Fruit fly (Drosophila melanogaster) whole organism, embryonic: ENCODE measurements around the gene BckdhA.

Experiments
- CG10267 ChIP-seq: fragments of 200-800 bp; sonication (Bioruptor generic); optimal IDR thresholded peaks from 2 replicates; lab custom pipeline; 2018; ENCODE audit warnings: missing biosample characterization, mild to moderate bottlenecking, missing genetic modification characterization, moderate library complexity
- CG11085 ChIP-seq: fragments of 200-800 bp; sonication (Bioruptor generic); IDR thresholded peaks from 2 replicates; pipeline ENCODE4 v1.3.6; 2022; ENCODE audit warnings: missing biosample characterization, missing genetic modification characterization
- CG13287 ChIP-seq: fragments of 200-800 bp; sonication (Bioruptor generic); IDR thresholded peaks from 2 replicates; pipeline ENCODE4 v1.3.6; 2022; ENCODE audit warnings: missing biosample characterization, missing genetic modification characterization; ENCODE audit not compliant: partially characterized antibody
- CG13775 ChIP-seq: fragments of 200-800 bp; sonication (Bioruptor generic); optimal IDR thresholded peaks from 3 replicates; lab custom pipeline; 2017; ENCODE audit warnings: missing biosample characterization, mild to moderate bottlenecking, missing genetic modification characterization
- CG14014 ChIP-seq: fragments of 200-800 bp; sonication (Bioruptor generic); IDR thresholded peaks from 2 replicates; pipeline ENCODE4 v1.3.6; 2022; ENCODE audit warnings: missing biosample characterization, missing genetic modification characterization
- CG15073 ChIP-seq: fragments of 200-800 bp; sonication (Bioruptor generic); optimal IDR thresholded peaks from 2 replicates; lab custom pipeline; 2016; ENCODE audit warnings: missing biosample characterization, missing genetic modification characterization
- CG16863 ChIP-seq: fragments of 200-800 bp; sonication (Bioruptor generic); optimal IDR thresholded peaks from 3 replicates; lab custom pipeline; 2016; ENCODE audit warnings: missing biosample characterization, missing genetic modification characterization
- CG2116 ChIP-seq: fragments of 200-800 bp; sonication (Bioruptor generic); optimal IDR thresholded peaks from 3 replicates; lab custom pipeline; 2018; ENCODE audit warnings: missing biosample characterization, mild to moderate bottlenecking, missing genetic modification characterization
- CG2120 ChIP-seq: fragments of 200-800 bp; sonication (Bioruptor generic); optimal IDR thresholded peaks from 3 replicates; lab custom pipeline; 2016; ENCODE audit warnings: missing biosample characterization, missing genetic modification characterization
- CG2678 ChIP-seq: fragments of 200-800 bp; sonication (Bioruptor generic); optimal IDR thresholded peaks from 3 replicates; lab custom pipeline; 2019; ENCODE audit warnings: missing biosample characterization, mild to moderate bottlenecking, missing genetic modification characterization, moderate library complexity
- CG2712 ChIP-seq: fragments of 200-800 bp; optimal IDR thresholded peaks from 3 replicates; lab custom pipeline; 2019; ENCODE audit warnings: missing biosample characterization, mild to moderate bottlenecking, missing genetic modification characterization, moderate library complexity
- CG30020 ChIP-seq: fragments of 200-800 bp; optimal IDR thresholded peaks from 2 replicates; lab custom pipeline; 2019; ENCODE audit warnings: missing biosample characterization, mild to moderate bottlenecking, missing genetic modification characterization, moderate library complexity
- CG30403 ChIP-seq: fragments of 200-800 bp; sonication (Bioruptor generic); optimal IDR thresholded peaks from 3 replicates; lab custom pipeline; 2016; ENCODE audit warnings: missing biosample characterization, missing genetic modification characterization
- CG32532 ChIP-seq: fragments of 200-800 bp; sonication (Bioruptor generic); IDR thresholded peaks from 2 replicates; pipeline ENCODE4 v1.3.6; 2022; ENCODE audit warnings: missing biosample characterization, missing genetic modification characterization
- CG4617 ChIP-seq: fragments of 200-800 bp; sonication (Bioruptor generic); optimal IDR thresholded peaks from 3 replicates; lab custom pipeline; 2016; ENCODE audit warnings: missing biosample characterization, missing genetic modification characterization, borderline replicate concordance
- CG4730 ChIP-seq: fragments of 200-800 bp; sonication (Bioruptor generic); IDR thresholded peaks from 2 replicates; pipeline ENCODE4 v1.3.6; 2022; ENCODE audit warnings: missing biosample characterization, missing genetic modification characterization
- CG6175 ChIP-seq: fragments of 200-800 bp; sonication (Bioruptor generic); IDR thresholded peaks from 3 replicates; pipeline ENCODE4 v1.3.6; 2022; ENCODE audit warnings: missing biosample characterization, missing genetic modification characterization
- CG6813 ChIP-seq: fragments of 200-800 bp; sonication (Bioruptor generic); optimal IDR thresholded peaks from 2 replicates; lab custom pipeline; 2017; ENCODE audit warnings: missing biosample characterization, missing genetic modification characterization, mild to moderate bottlenecking, moderate library complexity, missing genetic modification reagents
- CG7745 ChIP-seq: fragments of 200-800 bp; sonication (Bioruptor generic); optimal IDR thresholded peaks from 2 replicates; lab custom pipeline; 2018; ENCODE audit warnings: missing biosample characterization, mild to moderate bottlenecking, missing genetic modification characterization, moderate library complexity
- CG8478 ChIP-seq: fragments of >200 bp; optimal IDR thresholded peaks from 2 replicates; lab custom pipeline; 2018
- CG9437 ChIP-seq: fragments of 200-800 bp; sonication (Bioruptor generic); optimal IDR thresholded peaks from 2 replicates; lab custom pipeline; 2018; ENCODE audit warnings: missing biosample characterization, mild to moderate bottlenecking, missing genetic modification characterization
- CG9932 ChIP-seq: fragments of 200-800 bp; sonication (Bioruptor generic); IDR thresholded peaks from 2 replicates; pipeline ENCODE4 v1.3.6; 2022; ENCODE audit warnings: missing biosample characterization, missing genetic modification characterization
- CHES-1-like ChIP-seq: fragments of 200-800 bp; sonication (Bioruptor generic); optimal IDR thresholded peaks from 2 replicates; lab custom pipeline; 2016; ENCODE audit warnings: missing biosample characterization, missing genetic modification characterization
- Doc2 ChIP-seq: fragments of 200-800 bp; sonication (Bioruptor generic); IDR thresholded peaks from 2 replicates; pipeline ENCODE4 v1.3.6; 2022; ENCODE audit warnings: missing biosample characterization, missing genetic modification characterization
- Fer3 ChIP-seq: fragments of 200-800 bp; sonication (Bioruptor generic); optimal IDR thresholded peaks from 2 replicates; lab custom pipeline; 2018; ENCODE audit warnings: missing biosample characterization, mild to moderate bottlenecking, missing genetic modification characterization, moderate library complexity
- HmgD ChIP-seq: fragments of 200-800 bp; sonication (Bioruptor generic); optimal IDR thresholded peaks from 3 replicates; lab custom pipeline; 2016; ENCODE audit warnings: missing biosample characterization, missing genetic modification characterization
- HmgZ ChIP-seq: fragments of 200-800 bp; sonication (Bioruptor generic); optimal IDR thresholded peaks from 2 replicates; lab custom pipeline; 2018; ENCODE audit warnings: missing biosample characterization, mild to moderate bottlenecking, missing genetic modification characterization
- NC2β ChIP-seq: fragments of 200-800 bp; sonication (Bioruptor generic); optimal IDR thresholded peaks from 2 replicates; lab custom pipeline; 2016; ENCODE audit warnings: missing biosample characterization, missing genetic modification characterization
- Optix ChIP-seq: fragments of 200-800 bp; sonication (Bioruptor generic); IDR thresholded peaks from 3 replicates; pipeline ENCODE4 v1.3.6; 2022; ENCODE audit warnings: missing biosample characterization, missing genetic modification characterization
- Sin3A ChIP-seq: fragments of >200 bp; optimal IDR thresholded peaks from 2 replicates; lab custom pipeline; 2018
- Sox100B ChIP-seq: fragments of 200-800 bp; sonication (Bioruptor generic); optimal IDR thresholded peaks from 3 replicates; lab custom pipeline; 2018; ENCODE audit warnings: missing biosample characterization, mild to moderate bottlenecking, missing genetic modification characterization
- Sry-δ ChIP-seq: fragments of 200-800 bp; sonication (Bioruptor generic); optimal IDR thresholded peaks from 2 replicates; lab custom pipeline; 2016; ENCODE audit warnings: missing biosample characterization, missing genetic modification characterization
- Trl ChIP-seq, 3 experiments: fragments of >200 bp in 2 of 3; fragments of 200-800 bp in 1 of 3; sonication (Bioruptor generic) in 1 of 3; optimal IDR thresholded peaks; 2 replicates in 1 of 3; 3 replicates in 2 of 3; lab custom pipeline; 2016 to 2017; ENCODE audit warnings: missing biosample characterization in 1 of 3, missing genetic modification characterization in 1 of 3
- YL-1 ChIP-seq: fragments of 200-800 bp; sonication (Bioruptor generic); optimal IDR thresholded peaks from 3 replicates; lab custom pipeline; 2017; ENCODE audit warnings: missing biosample characterization, mild to moderate bottlenecking, missing genetic modification characterization
- bbx ChIP-seq: fragments of 200-800 bp; sonication (Bioruptor generic); IDR thresholded peaks from 2 replicates; pipeline ENCODE4 v1.3.6; 2022; ENCODE audit warnings: missing biosample characterization, missing genetic modification characterization; ENCODE audit not compliant: partially characterized antibody
- crc ChIP-seq: fragments of 200-800 bp; sonication (Bioruptor generic); optimal IDR thresholded peaks from 2 replicates; lab custom pipeline; 2016; ENCODE audit warnings: missing biosample characterization, missing genetic modification characterization
- croc ChIP-seq: fragments of 200-800 bp; sonication (Bioruptor generic); conservative IDR thresholded peaks from 3 replicates; pipeline ENCODE4 v1.3.6; 2022; ENCODE audit warnings: missing biosample characterization, missing genetic modification characterization
- en ChIP-seq: fragments of 200-800 bp; sonication (Bioruptor generic); optimal IDR thresholded peaks from 2 replicates; lab custom pipeline; 2016; ENCODE audit warnings: missing biosample characterization, missing genetic modification characterization
- esg ChIP-seq: fragments of 200-800 bp; sonication (Bioruptor generic); conservative IDR thresholded peaks from 2 replicates; pipeline ENCODE4 v1.3.6; 2022; ENCODE audit warnings: missing biosample characterization, missing genetic modification characterization
- fu2 ChIP-seq: fragments of 200-800 bp; sonication (Bioruptor generic); optimal IDR thresholded peaks from 2 replicates; lab custom pipeline; 2016; ENCODE audit warnings: missing biosample characterization, missing genetic modification characterization
- ham ChIP-seq: fragments of 200-800 bp; sonication (Bioruptor generic); IDR thresholded peaks from 2 replicates; pipeline ENCODE4 v1.3.6; 2022; ENCODE audit warnings: missing biosample characterization, missing genetic modification characterization
- inv ChIP-seq: fragments of 200-800 bp; sonication (Bioruptor generic); IDR thresholded peaks from 2 replicates; pipeline ENCODE4 v1.3.6; 2022; ENCODE audit warnings: missing biosample characterization, missing genetic modification characterization; ENCODE audit not compliant: partially characterized antibody
- knrl ChIP-seq: fragments of 200-800 bp; sonication (Bioruptor generic); IDR thresholded peaks from 3 replicates; pipeline ENCODE4 v1.3.6; 2022; ENCODE audit warnings: missing biosample characterization, missing genetic modification characterization; ENCODE audit not compliant: partially characterized antibody
- lbe ChIP-seq: fragments of 200-800 bp; sonication (Bioruptor generic); optimal IDR thresholded peaks from 2 replicates; lab custom pipeline; 2016; ENCODE audit warnings: missing biosample characterization, mild to moderate bottlenecking, missing genetic modification characterization
- nom ChIP-seq: fragments of 200-800 bp; sonication (Bioruptor generic); optimal IDR thresholded peaks from 2 replicates; lab custom pipeline; 2017; ENCODE audit warnings: missing biosample characterization, missing genetic modification characterization, mild to moderate bottlenecking, moderate library complexity, missing genetic modification reagents
- odd ChIP-seq: fragments of 200-800 bp; sonication (Bioruptor generic); optimal IDR thresholded peaks from 2 replicates; lab custom pipeline; 2017; ENCODE audit warnings: missing biosample characterization, mild to moderate bottlenecking, missing genetic modification characterization
- pho ChIP-seq: fragments of 200-800 bp; sonication (Bioruptor generic); optimal IDR thresholded peaks from 2 replicates; lab custom pipeline; 2016; ENCODE audit warnings: missing biosample characterization, missing genetic modification characterization
- pzg ChIP-seq: fragments of 200-800 bp; sonication (Bioruptor generic); optimal IDR thresholded peaks from 3 replicates; lab custom pipeline; 2018; ENCODE audit warnings: missing biosample characterization, mild to moderate bottlenecking, missing genetic modification characterization, moderate library complexity
- sd ChIP-seq: fragments of 200-800 bp; sonication (Bioruptor generic); optimal IDR thresholded peaks from 3 replicates; lab custom pipeline; 2018; ENCODE audit warnings: missing biosample characterization, mild to moderate bottlenecking, missing genetic modification characterization, moderate library complexity
- sug ChIP-seq: fragments of 200-800 bp; optimal IDR thresholded peaks from 2 replicates; lab custom pipeline; 2019; ENCODE audit warnings: missing biosample characterization, mild to moderate bottlenecking, missing genetic modification characterization, moderate library complexity
- wdn ChIP-seq: fragments of 200-800 bp; sonication (Bioruptor generic); IDR thresholded peaks from 2 replicates; pipeline ENCODE4 v1.3.6; 2022; ENCODE audit warnings: missing biosample characterization, missing genetic modification characterization
- wor ChIP-seq: fragments of 200-800 bp; sonication (Bioruptor generic); IDR thresholded peaks from 2 replicates; pipeline ENCODE4 v1.3.6; 2022; ENCODE audit warnings: missing biosample characterization, missing genetic modification characterization

BckdhA gene

DNA sequence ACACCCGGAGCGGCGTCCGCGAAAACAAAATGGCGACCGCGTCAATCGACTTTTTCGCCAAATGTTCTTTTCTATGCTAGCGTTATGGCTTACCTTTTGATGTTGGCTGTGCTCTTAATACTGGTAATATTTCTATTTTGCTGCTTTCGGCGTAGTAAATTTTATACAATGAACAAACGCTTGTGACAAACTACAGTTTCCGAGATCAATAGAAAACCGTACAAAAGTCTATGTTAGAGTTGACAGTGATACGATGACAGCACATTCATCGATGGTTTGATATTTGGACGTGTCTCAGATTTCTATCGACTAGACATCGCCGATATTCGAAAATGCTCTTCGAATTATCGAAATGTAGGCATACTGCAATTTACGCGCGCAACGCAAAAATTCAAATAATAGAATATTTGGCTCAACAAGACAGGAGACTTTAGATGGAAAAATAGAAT, 45.5 kb upstream of the BckdhA start, which contains the start of gene rump (continued):
- TF ChIP-seq CG2116 (peak; percentile 95), pzg (peak; percentile 95), CG30403 (GFP tag; lab: Kevin White, UChicago) (no peak), wdn (GFP tag; lab: Robert Waterston, UW) (no peak), lbe (GFP tag; lab: Kevin White, UChicago) (peak; percentile 52), croc (GFP tag; lab: Robert Waterston, UW) (no peak), fu2 (GFP tag; lab: Kevin White, UChicago) (no peak), CG4617 (GFP tag; lab: Kevin White, UChicago) (peak; percentile 73), CG13287 (GFP tag; lab: Robert Waterston, UW) (no peak), sug (tag; lab: Kevin White, UChicago) (peak; percentile 32), CG2678 (tag; lab: Kevin White, UChicago) (no peak), en (GFP tag; lab: Kevin White, UChicago) (no peak), CG9932 (no peak), Sox100B (GFP tag; lab: Kevin White, UChicago) (no peak), pho (peak; percentile 16), CG16863 (GFP tag; lab: Kevin White, UChicago) (peak; percentile 2), YL-1 (peak; percentile 92), HmgD (GFP tag; lab: Kevin White, UChicago) (peak; percentile 85), NC2β (GFP tag; lab: Kevin White, UChicago) (peak; percentile 25), CG13775 (GFP tag; lab: Kevin White, UChicago) (no peak), CG14014 (GFP tag; lab: Robert Waterston, UW) (no peak), wor (no peak), CG11085 (no peak), CG2120 (peak; percentile 33), esg (no peak), CG9437 (no peak), crc (GFP tag; lab: Kevin White, UChicago) (no peak), Trl (optimal IDR thresholded peaks at IDR 0.05; lab: Kevin White, UChicago) (no peak), Trl (GFP tag; optimal IDR thresholded peaks at IDR 0.05; lab: Kevin White, UChicago) (no peak), CG15073 (GFP tag; lab: Kevin White, UChicago) (no peak), Sin3A (lab: Kevin White, UChicago) (peak; percentile 56), Sry-δ (GFP tag; lab: Kevin White, UChicago) (peak; percentile 98), CHES-1-like (GFP tag; lab: Kevin White, UChicago) (peak; percentile 49), CG2712 (tag; lab: Kevin White, UChicago) (peak; percentile 48), Optix (GFP tag; lab: Robert Waterston, UW) (no peak), sd (peak; percentile 60), ham (no peak), inv (GFP tag; lab: Robert Waterston, UW) (no peak), CG6175 (GFP tag; lab: Robert Waterston, UW) (no peak), HmgZ (tag; lab: Kevin White, UChicago) (peak; percentile 74), Fer3 (tag; lab: Kevin White, UChicago) (no peak), CG7745 (peak; percentile 1), odd (GFP tag; lab: Kevin White, UChicago) (no peak), Doc2 (GFP tag; lab: Robert Waterston, UW) (no peak), CG6813 (no peak), CG30020 (tag; lab: Kevin White, UChicago) (peak; percentile 40), knrl (GFP tag; lab: Robert Waterston, UW) (no peak), CG10267 (peak; percentile 65), nom (peak; percentile 19), CG8478 (lab: Kevin White, UChicago) (no peak), CG32532 (GFP tag; lab: Robert Waterston, UW) (no peak), CG4730 (GFP tag; lab: Robert Waterston, UW) (no peak), bbx (GFP tag; lab: Robert Waterston, UW) (no peak)
